Worm (Caenorhabditis elegans): ENCODE data around the gene srj-10.

The srj-10 gene

DNA sequence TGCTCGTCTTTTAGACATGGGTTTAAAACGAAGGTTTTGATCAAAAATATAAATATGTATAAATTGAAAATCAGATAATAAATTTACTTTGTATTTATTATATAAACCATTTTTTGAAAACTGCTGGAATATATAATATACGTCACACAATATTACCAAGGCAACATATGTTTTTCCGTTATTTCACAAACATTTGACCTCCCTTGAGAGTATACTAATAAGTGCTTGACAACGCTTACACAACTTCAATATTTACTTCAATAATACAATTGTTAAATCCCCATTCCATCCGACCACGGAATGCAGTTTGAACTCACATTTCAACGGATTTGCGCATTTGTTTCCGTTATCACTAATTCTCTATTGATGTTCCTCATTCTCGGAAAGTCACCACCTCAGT lies 26.2 kb downstream of the srj-10 start, which contains the start of gene str-198:
TSS of gene str-198 (plus strand) at position 301 of the 400 bp plus-strand sequence.
- TF ChIP-seq ama-1 (optimal IDR thresholded peaks at IDR 0.05) (no peak), egl-27 (tag; optimal IDR thresholded peaks at IDR 0.05) (no peak), peb-1 (tag; optimal IDR thresholded peaks at IDR 0.05) (no peak), nhr-12 (tag; optimal IDR thresholded peaks at IDR 0.05) (no peak), sem-4 (tag; optimal IDR thresholded peaks at IDR 0.05) (no peak), ceh-82 (tag; optimal IDR thresholded peaks at IDR 0.05) (no peak), sma-3 (GFP tag; optimal IDR thresholded peaks at IDR 0.05) (no peak), mdl-1 (tag; optimal IDR thresholded peaks at IDR 0.05) (no peak), C34F6.9 (tag; optimal IDR thresholded peaks at IDR 0.05) (no peak), alr-1 (tag; optimal IDR thresholded peaks at IDR 0.05) (no peak), dmd-4 (tag; optimal IDR thresholded peaks at IDR 0.05) (no peak), mbf-1 (tag; optimal IDR thresholded peaks at IDR 0.05) (no peak), unc-62 (GFP tag; optimal IDR thresholded peaks at IDR 0.05) (no peak), aly-2 (tag; optimal IDR thresholded peaks at IDR 0.05) (no peak), blmp-1 (tag; optimal IDR thresholded peaks at IDR 0.05; ENCODE audit: insufficient read depth) (no peak), ztf-11 (tag; optimal IDR thresholded peaks at IDR 0.05) (no peak), lin-11 (tag; optimal IDR thresholded peaks at IDR 0.05) (no peak)

DNA sequence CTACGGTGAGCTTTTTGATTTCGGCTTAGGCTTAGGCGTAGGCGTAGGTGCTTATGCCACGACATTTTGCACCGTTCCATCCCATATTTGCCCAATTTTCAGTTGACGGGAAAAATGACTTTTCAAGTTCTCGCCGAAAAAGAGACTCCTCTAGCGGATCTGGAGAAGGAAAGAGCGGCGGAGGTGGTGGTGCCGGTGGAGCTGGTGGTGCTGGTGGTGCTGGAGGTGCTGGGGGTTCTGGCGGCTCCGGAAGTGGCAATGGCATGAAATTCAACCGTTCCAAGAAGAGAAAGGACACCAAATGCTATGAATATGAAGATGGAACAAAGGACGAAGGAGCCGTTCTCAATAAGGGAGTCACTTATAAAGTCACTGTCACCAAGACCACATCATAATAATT lies 26.7 kb downstream of the srj-10 start:
- TF ChIP-seq nhr-129 (tag; optimal IDR thresholded peaks at IDR 0.05) (no peak), nhr-237 (tag; optimal IDR thresholded peaks at IDR 0.05) (no peak), R02D3.7 (tag; optimal IDR thresholded peaks at IDR 0.05) (no peak), gmeb-1 (tag; optimal IDR thresholded peaks at IDR 0.05) (no peak), nhr-6 (tag; optimal IDR thresholded peaks at IDR 0.05) (no peak), C34F6.9 (tag; optimal IDR thresholded peaks at IDR 0.05) (no peak), sem-4 (tag; optimal IDR thresholded peaks at IDR 0.05) (no peak), nhr-11 (tag; optimal IDR thresholded peaks at IDR 0.05) (no peak), elt-3 (tag; optimal IDR thresholded peaks at IDR 0.05) (no peak), mdl-1 (tag; optimal IDR thresholded peaks at IDR 0.05) (no peak), unc-55 (GFP tag; optimal IDR thresholded peaks at IDR 0.05) (no peak), mab-5 (tag; optimal IDR thresholded peaks at IDR 0.05) (no peak), ztf-1 (GFP tag; conservative IDR thresholded peaks at IDR 0.05) (no peak), egl-27 (tag; optimal IDR thresholded peaks at IDR 0.05) (no peak), nhr-10 (tag; optimal IDR thresholded peaks at IDR 0.05) (no peak), unc-62 (GFP tag; optimal IDR thresholded peaks at IDR 0.05) (no peak)

DNA sequence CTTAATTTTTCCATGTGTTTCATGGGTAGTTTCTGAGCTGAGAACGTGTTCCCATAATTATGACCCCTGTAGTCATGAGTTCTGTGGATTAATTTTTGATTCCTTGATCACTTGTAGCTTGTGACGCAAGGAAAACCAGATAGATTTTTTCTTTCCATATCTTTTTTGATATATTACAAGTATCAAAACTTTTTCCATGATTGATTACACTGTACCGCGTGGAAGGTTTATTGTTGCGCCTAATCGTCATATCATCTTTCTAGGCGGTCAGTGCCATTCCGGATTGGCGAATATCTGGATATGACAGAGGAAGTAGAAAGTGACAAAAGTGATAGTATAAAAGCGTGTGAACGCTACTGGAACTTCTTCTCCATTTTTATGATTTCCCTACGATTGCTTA lies 27.2 kb downstream of the srj-10 start, which contains the start of gene ZK285.2:
TSS of gene ZK285.2 (plus strand) at position 301 of the 400 bp plus-strand sequence.
- TF ChIP-seq ztf-4 (tag; optimal IDR thresholded peaks at IDR 0.05) (no peak), nhr-129 (tag; optimal IDR thresholded peaks at IDR 0.05) (no peak), nhr-12 (tag; optimal IDR thresholded peaks at IDR 0.05) (no peak), ztf-1 (GFP tag; conservative IDR thresholded peaks at IDR 0.05) (no peak), unc-55 (GFP tag; optimal IDR thresholded peaks at IDR 0.05) (no peak), lin-39 (tag; optimal IDR thresholded peaks at IDR 0.05) (no peak)

DNA sequence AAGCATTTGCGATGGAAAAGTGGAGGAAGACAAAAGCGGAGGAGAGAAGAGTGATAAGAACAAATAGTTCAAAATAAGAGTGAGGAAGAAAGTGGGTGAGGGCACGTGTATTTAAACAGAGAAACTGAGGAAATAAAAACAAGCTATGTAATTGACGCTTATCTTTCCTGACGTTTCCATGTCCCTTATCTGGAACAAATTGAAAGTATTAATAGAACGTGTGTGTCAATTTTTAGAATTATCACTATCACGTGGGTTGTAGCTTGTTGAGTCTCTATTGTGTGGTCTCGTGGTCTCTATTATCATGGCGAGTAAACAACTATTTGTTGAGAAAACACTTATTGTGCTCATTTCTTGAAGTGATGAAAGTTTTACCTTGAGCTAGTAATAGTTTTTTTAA lies 27.9 kb downstream of the srj-10 start, which contains the start of gene T10C6.15:
TSS of gene T10C6.15 (minus strand) at position 104 of the 400 bp plus-strand sequence.
- TF ChIP-seq crh-2 (tag; optimal IDR thresholded peaks at IDR 0.05) (peak; percentile 76), sma-3 (GFP tag; optimal IDR thresholded peaks at IDR 0.05) (peak; percentile 42), fos-1 (tag; optimal IDR thresholded peaks at IDR 0.05) (no peak), sma-9 (GFP tag; optimal IDR thresholded peaks at IDR 0.05) (peak; percentile 86), sma-9 (tag; optimal IDR thresholded peaks at IDR 0.05) (no peak), nhr-129 (tag; optimal IDR thresholded peaks at IDR 0.05) (peak; percentile 43), gmeb-1 (tag; optimal IDR thresholded peaks at IDR 0.05) (peak; percentile 55)

DNA sequence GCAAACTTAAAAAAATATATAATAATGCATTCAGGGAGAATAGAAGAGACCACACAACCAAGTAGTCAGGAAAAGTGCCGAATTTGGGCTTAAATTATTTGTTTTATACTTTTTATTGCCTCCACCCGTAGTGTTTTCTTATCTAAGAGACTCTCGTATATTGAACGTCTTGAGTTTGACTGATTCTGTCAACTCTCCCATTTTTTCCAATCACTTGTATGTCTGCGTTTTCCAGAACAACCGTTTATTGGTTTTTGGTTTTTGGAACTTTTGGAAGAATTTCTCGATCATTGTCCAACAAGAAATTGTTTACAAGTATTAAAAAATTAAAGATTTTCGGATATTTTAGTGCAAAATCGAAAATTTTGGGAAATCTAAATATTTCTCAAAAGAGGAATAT lies 30.1 kb downstream of the srj-10 start:
- peak; percentile 31 for TF ChIP-seq fos-1 (tag; optimal IDR thresholded peaks at IDR 0.05)
- TF ChIP-seq crh-2 (tag; optimal IDR thresholded peaks at IDR 0.05): peak; percentile 23
- TF ChIP-seq sma-9 (GFP tag; optimal IDR thresholded peaks at IDR 0.05): peak; percentile 23
- TF ChIP-seq sma-9 (tag; optimal IDR thresholded peaks at IDR 0.05): no peak
- TF ChIP-seq ztf-4 (tag; optimal IDR thresholded peaks at IDR 0.05): no peak

DNA sequence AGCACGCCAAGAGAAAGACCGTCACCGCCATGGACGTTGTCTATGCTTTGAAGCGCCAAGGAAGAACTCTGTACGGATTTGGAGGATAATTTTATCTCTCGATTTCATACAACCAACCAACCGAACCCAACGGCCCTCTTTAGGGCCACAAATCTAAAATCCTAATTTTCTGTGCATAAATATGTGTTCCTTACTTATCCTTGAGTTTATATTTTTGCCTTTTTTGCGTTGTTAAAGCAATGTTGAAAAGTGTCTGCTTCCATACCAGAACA lies 31.1 kb downstream of the srj-10 start:
- TF ChIP-seq nhr-10 (tag; optimal IDR thresholded peaks at IDR 0.05) (no peak), skn-1 (tag; optimal IDR thresholded peaks at IDR 0.05) (no peak), unc-62 (GFP tag; optimal IDR thresholded peaks at IDR 0.05) (no peak), gmeb-1 (tag; optimal IDR thresholded peaks at IDR 0.05) (no peak), snpc-4 (tag; optimal IDR thresholded peaks at IDR 0.05) (no peak), alr-1 (tag; optimal IDR thresholded peaks at IDR 0.05) (no peak), unc-55 (GFP tag; optimal IDR thresholded peaks at IDR 0.05) (no peak), mab-5 (tag; optimal IDR thresholded peaks at IDR 0.05) (no peak), nhr-6 (tag; optimal IDR thresholded peaks at IDR 0.05) (no peak), egl-27 (tag; optimal IDR thresholded peaks at IDR 0.05) (no peak), ztf-1 (GFP tag; conservative IDR thresholded peaks at IDR 0.05) (no peak), nhr-25 (tag; optimal IDR thresholded peaks at IDR 0.05) (no peak), mdl-1 (tag; optimal IDR thresholded peaks at IDR 0.05) (no peak), ceh-16 (tag; optimal IDR thresholded peaks at IDR 0.05) (no peak)

Data from whole organism, L2 larva.